Fruit fly (Drosophila melanogaster) whole organism, pupa: Measurements from ENCODE around the gene Acox3.
A peak's percentile ranks its signal among the peaks of the same experiment; 100 is the strongest.

Experiments used
- CG10348 ChIP-seq: fragments of 200-800 bp; sonication (Bioruptor generic); IDR thresholded peaks from 2 replicates; pipeline ENCODE4 v1.3.6; 2022; ENCODE audit warnings: missing biosample characterization, missing genetic modification characterization
- CG12605 ChIP-seq: fragments of 200-800 bp; sonication (Bioruptor generic); IDR thresholded peaks from 2 replicates; pipeline ENCODE4 v1.3.6; 2022; ENCODE audit warnings: missing biosample characterization, missing genetic modification characterization
- CG13204 ChIP-seq: fragments of 200-800 bp; sonication (Bioruptor generic); optimal IDR thresholded peaks from 2 replicates; lab custom pipeline; 2018; ENCODE audit warnings: missing biosample characterization, mild to moderate bottlenecking, missing genetic modification characterization, moderate library complexity
- CG14655 ChIP-seq: fragments of 200-800 bp; sonication (Bioruptor generic); optimal IDR thresholded peaks from 3 replicates; lab custom pipeline; 2017; ENCODE audit warnings: mild to moderate bottlenecking, missing biosample characterization, missing genetic modification reagents, missing genetic modification characterization
- CG15710 ChIP-seq: fragments of 200-800 bp; sonication (Bioruptor generic); optimal IDR thresholded peaks from 2 replicates; lab custom pipeline; 2018; ENCODE audit warnings: missing biosample characterization, mild to moderate bottlenecking, missing genetic modification characterization, moderate library complexity
- CG17806 ChIP-seq: fragments of 200-800 bp; sonication (Bioruptor generic); optimal IDR thresholded peaks from 2 replicates; lab custom pipeline; 2018; ENCODE audit warnings: missing biosample characterization, mild to moderate bottlenecking, missing genetic modification characterization, moderate library complexity
- CG32121 ChIP-seq: fragments of 200-800 bp; sonication (Bioruptor generic); IDR thresholded peaks from 2 replicates; pipeline ENCODE4 v1.3.6; 2022; ENCODE audit warnings: missing biosample characterization, missing genetic modification characterization
- CG34367 ChIP-seq: fragments of 200-800 bp; sonication (Bioruptor generic); optimal IDR thresholded peaks from 2 replicates; lab custom pipeline; 2018; ENCODE audit warnings: missing biosample characterization, mild to moderate bottlenecking, missing genetic modification characterization
- CG4496 ChIP-seq: fragments of 200-800 bp; sonication (Bioruptor generic); IDR thresholded peaks from 3 replicates; pipeline ENCODE4 v1.3.6; 2022; ENCODE audit warnings: missing biosample characterization, missing genetic modification characterization
- CG8159 ChIP-seq: fragments of 200-800 bp; sonication (Bioruptor generic); optimal IDR thresholded peaks from 3 replicates; lab custom pipeline; 2018; ENCODE audit warnings: missing biosample characterization, mild to moderate bottlenecking, missing genetic modification characterization, moderate library complexity
- CG8301 ChIP-seq: fragments of 200-800 bp; sonication (Bioruptor generic); optimal IDR thresholded peaks from 2 replicates; lab custom pipeline; 2018; ENCODE audit warnings: missing biosample characterization, mild to moderate bottlenecking, missing genetic modification characterization
- CG9948 ChIP-seq: fragments of 200-800 bp; sonication (Bioruptor generic); optimal IDR thresholded peaks from 2 replicates; lab custom pipeline; 2018; ENCODE audit warnings: missing biosample characterization, mild to moderate bottlenecking, missing genetic modification characterization, moderate library complexity
- D1 ChIP-seq: fragments of 200-800 bp; sonication (Bioruptor generic); optimal IDR thresholded peaks from 2 replicates; lab custom pipeline; 2018; ENCODE audit warnings: missing biosample characterization, mild to moderate bottlenecking, missing genetic modification characterization, moderate library complexity
- EcR ChIP-seq: fragments of 200-800 bp; sonication (Bioruptor generic); optimal IDR thresholded peaks from 3 replicates; lab custom pipeline; 2019; ENCODE audit warnings: missing biosample characterization, missing genetic modification characterization, mild to moderate bottlenecking, moderate library complexity, missing genetic modification reagents
- Ets98B ChIP-seq: fragments of 200-800 bp; sonication (Bioruptor generic); IDR thresholded peaks from 2 replicates; pipeline ENCODE4 v1.3.6; 2022; ENCODE audit warnings: missing biosample characterization, missing genetic modification characterization
- Pif1A ChIP-seq: fragments of 200-800 bp; sonication (Bioruptor generic); optimal IDR thresholded peaks from 3 replicates; lab custom pipeline; 2016; ENCODE audit warnings: missing biosample characterization, missing genetic modification characterization
- Pif1B ChIP-seq: fragments of 200-800 bp; sonication (Bioruptor generic); optimal IDR thresholded peaks from 3 replicates; lab custom pipeline; 2016; ENCODE audit warnings: missing biosample characterization, missing genetic modification characterization
- Snoo ChIP-seq: fragments of 200-800 bp; sonication (Bioruptor generic); optimal IDR thresholded peaks from 3 replicates; lab custom pipeline; 2017; ENCODE audit warnings: missing biosample characterization, mild to moderate bottlenecking, missing genetic modification characterization, inconsistent platforms
- fd96Ca ChIP-seq: fragments of 200-800 bp; sonication (Bioruptor generic); IDR thresholded peaks from 3 replicates; pipeline ENCODE4 v1.3.6; 2022; ENCODE audit warnings: missing biosample characterization, missing genetic modification characterization
- gl ChIP-seq: fragments of 200-800 bp; sonication (Bioruptor generic); optimal IDR thresholded peaks from 2 replicates; lab custom pipeline; 2018; ENCODE audit warnings: missing biosample characterization, mild to moderate bottlenecking, missing genetic modification characterization
- rn ChIP-seq: fragments of 200-800 bp; sonication (Bioruptor generic); IDR thresholded peaks from 2 replicates; pipeline ENCODE4 v1.3.6; 2022; ENCODE audit warnings: missing biosample characterization, missing genetic modification characterization

Gene Acox3

DNA sequence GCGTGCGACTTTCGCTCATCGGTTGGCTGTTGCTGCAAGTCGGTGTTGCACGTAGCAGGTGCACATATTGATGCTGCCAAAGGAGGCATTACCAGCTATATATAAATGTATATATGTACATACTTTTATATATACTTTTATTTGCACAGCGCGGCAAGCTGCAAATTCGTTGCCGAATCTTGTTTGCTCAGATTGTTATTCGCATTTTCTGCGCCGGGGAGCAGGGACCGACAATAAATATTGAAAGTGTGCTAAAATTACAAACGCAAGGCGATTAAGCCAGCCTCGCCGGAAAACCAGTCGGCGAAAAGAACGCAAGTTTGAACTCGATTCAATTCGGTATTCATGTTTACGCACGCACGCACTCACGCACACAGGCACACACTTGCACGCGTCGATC, 16.6 kb upstream of the Acox3 start:
- TF ChIP-seq CG15710 (tag; lab: Kevin White, UChicago) (no peak), rn (no peak), CG13204 (no peak), CG9948 (no peak), CG32121 (GFP tag; lab: Robert Waterston, UW) (no peak), gl (tag; lab: Kevin White, UChicago) (no peak), CG8159 (no peak), D1 (no peak), fd96Ca (no peak), Pif1B (GFP tag; lab: Kevin White, UChicago) (no peak), CG8301 (no peak), CG34367 (no peak), Ets98B (GFP tag; lab: Robert Waterston, UW) (no peak), Pif1A (no peak), EcR (GFP tag; lab: Kevin White, UChicago) (no peak), CG12605 (GFP tag; lab: Robert Waterston, UW) (no peak), CG4496 (GFP tag; lab: Robert Waterston, UW) (no peak), CG17806 (tag; lab: Kevin White, UChicago) (no peak)
- TF ChIP-seq, all 21 proteins: peak for 0

- TF ChIP-seq CG14655 (GFP tag; lab: Kevin White, UChicago), result peak; percentile 21
- TF ChIP-seq EcR (GFP tag; lab: Kevin White, UChicago), result no peak
- TF ChIP-seq CG17806 (tag; lab: Kevin White, UChicago), result no peak
- peak; percentile 12 for TF ChIP-seq Pif1A
- TF ChIP-seq CG8301, result peak; percentile 26
- TF ChIP-seq, all 21 proteins: peak for 3
Observed at dm6 chr2L:6464270-6464669, 16.1 kb upstream of the Acox3 start.

dm6 chr2L:6463392-6463791, 15.2 kb upstream of the Acox3 start:
- TF ChIP-seq fd96Ca (0 out of 3 replicates have a peak, but pooled peaks have one; percentile 37), CG15710 (tag; lab: Kevin White, UChicago) (no peak), CG13204 (peak; percentile 71), EcR (GFP tag; lab: Kevin White, UChicago) (peak; percentile 64)

- TF ChIP-seq Snoo (tag; lab: Kevin White, UChicago), result no peak
- no peak for TF ChIP-seq gl (tag; lab: Kevin White, UChicago)
- TF ChIP-seq D1, result no peak
- no peak for TF ChIP-seq CG9948
- no peak for TF ChIP-seq CG8159
- TF ChIP-seq CG15710 (tag; lab: Kevin White, UChicago), result no peak
- no peak for TF ChIP-seq Pif1B (GFP tag; lab: Kevin White, UChicago)
- TF ChIP-seq CG10348 (GFP tag; lab: Robert Waterston, UW), result no peak
- no peak for TF ChIP-seq EcR (GFP tag; lab: Kevin White, UChicago)
- no peak for TF ChIP-seq CG12605 (GFP tag; lab: Robert Waterston, UW)
Observed at dm6 chr2L:6462259-6462658, 14.1 kb upstream of the Acox3 start.

- TF ChIP-seq EcR (GFP tag; lab: Kevin White, UChicago) (no peak), fd96Ca (no peak), rn (no peak), CG8301 (no peak), CG13204 (no peak), CG9948 (no peak), CG8159 (no peak), D1 (no peak), CG4496 (GFP tag; lab: Robert Waterston, UW) (no peak), Ets98B (GFP tag; lab: Robert Waterston, UW) (no peak), Pif1A (no peak), CG34367 (no peak), Pif1B (GFP tag; lab: Kevin White, UChicago) (no peak), gl (tag; lab: Kevin White, UChicago) (no peak), CG17806 (tag; lab: Kevin White, UChicago) (no peak), CG15710 (tag; lab: Kevin White, UChicago) (no peak), CG14655 (GFP tag; lab: Kevin White, UChicago) (no peak), CG12605 (GFP tag; lab: Robert Waterston, UW) (no peak)
Observed at dm6 chr2L:6461497-6461896, 13.3 kb upstream of the Acox3 start.

dm6 chr2L:6457583-6457982, 9.4 kb upstream of the Acox3 start:
- no peak for TF ChIP-seq Pif1B (GFP tag; lab: Kevin White, UChicago)
- no peak for TF ChIP-seq D1
- no peak for TF ChIP-seq CG14655 (GFP tag; lab: Kevin White, UChicago)
- no peak for TF ChIP-seq CG9948
- TF ChIP-seq rn, result no peak
- no peak for TF ChIP-seq CG8301
- TF ChIP-seq fd96Ca, result no peak
- no peak for TF ChIP-seq CG15710 (tag; lab: Kevin White, UChicago)
- no peak for TF ChIP-seq CG4496 (GFP tag; lab: Robert Waterston, UW)
- no peak for TF ChIP-seq gl (tag; lab: Kevin White, UChicago)
- TF ChIP-seq CG17806 (tag; lab: Kevin White, UChicago), result no peak
- no peak for TF ChIP-seq Ets98B (GFP tag; lab: Robert Waterston, UW)
- TF ChIP-seq, all 21 proteins: peak for 0

- TF ChIP-seq CG9948 (peak; percentile 17), CG32121 (GFP tag; lab: Robert Waterston, UW) (peak; percentile 56; the same call in 1 of the 2 replicates), CG15710 (tag; lab: Kevin White, UChicago) (peak; percentile 42), Ets98B (GFP tag; lab: Robert Waterston, UW) (peak; percentile 53; the same call in 1 of the 2 replicates), CG17806 (tag; lab: Kevin White, UChicago) (peak; percentile 47), Pif1A (peak; percentile 3), gl (tag; lab: Kevin White, UChicago) (no peak), CG8159 (peak; percentile 52), CG10348 (GFP tag; lab: Robert Waterston, UW) (no peak), CG4496 (GFP tag; lab: Robert Waterston, UW) (peak; percentile 78), CG34367 (peak; percentile 32), Pif1B (GFP tag; lab: Kevin White, UChicago) (no peak), fd96Ca (peak; percentile 50; the same call in 1 of the 3 replicates), CG8301 (peak; percentile 25)
Observed at dm6 chr2L:6455955-6456599, 7.9 kb upstream of the Acox3 start, which contains the start of gene frj. Gene frj (plus strand): TSS chr2L:6456052.
